Worm (Caenorhabditis elegans) whole organism, L1 larva: ENCODE measurements around the gene rod-1.

Experiments used
- C16A3.4 ChIP-seq: fragments of 150-350 bp; optimal IDR thresholded peaks from 2 replicates; lab custom pipeline; 2014; ENCODE audit warnings: missing biosample characterization, missing genetic modification characterization
- Y116A8C.19 ChIP-seq: sonication (generic microtip); optimal IDR thresholded peaks from 2 replicates; lab custom pipeline; 2016; ENCODE audit warnings: missing compliant biosample characterization, missing genetic modification characterization, borderline replicate concordance
- aha-1 ChIP-seq: fragments of 150-350 bp; optimal IDR thresholded peaks from 2 replicates; lab custom pipeline; 2014; ENCODE audit warnings: missing biosample characterization, missing genetic modification characterization
- alr-1 ChIP-seq: fragments of 200-800 bp; sonication (Bioruptor generic); optimal IDR thresholded peaks from 2 replicates; lab custom pipeline; 2018; ENCODE audit warnings: borderline replicate concordance, mild to moderate bottlenecking, missing genetic modification characterization, missing compliant biosample characterization
- aly-2 ChIP-seq: fragments of 150-350 bp; optimal IDR thresholded peaks from 2 replicates; lab custom pipeline; 2014; ENCODE audit warnings: missing biosample characterization, missing genetic modification characterization
- ama-1 ChIP-seq: fragments of 150-350 bp; optimal IDR thresholded peaks from 2 replicates; lab custom pipeline; 2014
- blmp-1 ChIP-seq: fragments of 150-350 bp; optimal IDR thresholded peaks from 2 replicates; lab custom pipeline; 2014; ENCODE audit warnings: missing biosample characterization, missing genetic modification characterization
- ceh-63 ChIP-seq: fragments of 200-800 bp; sonication (Bioruptor generic); optimal IDR thresholded peaks from 2 replicates; lab custom pipeline; 2018; ENCODE audit warnings: mild to moderate bottlenecking, missing genetic modification characterization, missing compliant biosample characterization
- ceh-88 ChIP-seq: fragments of 200-800 bp; sonication (Bioruptor generic); IDR thresholded peaks from 2 replicates; pipeline ENCODE4 v1.3.6; 2022; ENCODE audit warnings: missing genetic modification characterization, missing compliant biosample characterization
- ceh-90 ChIP-seq: sonication (generic microtip); optimal IDR thresholded peaks from 2 replicates; lab custom pipeline; 2016; ENCODE audit warnings: missing genetic modification characterization, missing compliant biosample characterization
- ces-1 ChIP-seq: fragments of 150-350 bp; optimal IDR thresholded peaks from 2 replicates; lab custom pipeline; 2014; ENCODE audit warnings: missing biosample characterization, missing genetic modification reagents, missing genetic modification characterization
- dpl-1 ChIP-seq, 3 experiments: fragments of 150-350 bp in 2 of 3; sonication (generic microtip) in 1 of 3; optimal IDR thresholded peaks; 2 replicates each; lab custom pipeline; 2014 to 2017; ENCODE audit warnings: missing biosample characterization in 3 of 3, missing genetic modification characterization in 3 of 3, missing genetic modification reagents in 3 of 3
- egl-13 ChIP-seq: sonication (generic microtip); optimal IDR thresholded peaks from 2 replicates; lab custom pipeline; 2016; ENCODE audit warnings: missing genotype, missing genetic modification reagents, missing genetic modification characterization, missing compliant biosample characterization
- egl-27 ChIP-seq, 2 experiments: fragments of 150-350 bp in 1 of 2; sonication (generic microtip); optimal IDR thresholded peaks; 3 replicates each; lab custom pipeline; 2017 to 2018; ENCODE audit warnings: missing biosample characterization in 2 of 2, missing genetic modification characterization in 2 of 2, missing genetic modification reagents in 2 of 2
- elt-2 ChIP-seq: sonication (generic microtip); optimal IDR thresholded peaks from 2 replicates; lab custom pipeline; 2016; ENCODE audit warnings: missing genetic modification characterization, mild to moderate bottlenecking, inconsistent platforms, missing compliant biosample characterization, missing genetic modification reagents
- elt-3 ChIP-seq, 6 experiments: fragments of 150-350 bp in 1 of 6; sonication (generic microtip); optimal IDR thresholded peaks; 2 replicates each; lab custom pipeline; 2017 to 2018; ENCODE audit warnings: missing biosample characterization in 6 of 6, missing genetic modification characterization in 6 of 6, inconsistent platforms in 1 of 6
- fkh-10 ChIP-seq: sonication (generic microtip); optimal IDR thresholded peaks from 2 replicates; lab custom pipeline; 2017; ENCODE audit warnings: missing biosample characterization, missing genetic modification reagents, missing genetic modification characterization
- fos-1 ChIP-seq: fragments of 150-350 bp; optimal IDR thresholded peaks from 2 replicates; lab custom pipeline; 2014; ENCODE audit warnings: missing biosample characterization, missing genetic modification characterization
- hlh-4 ChIP-seq: sonication (generic microtip); optimal IDR thresholded peaks from 2 replicates; lab custom pipeline; 2016; ENCODE audit warnings: mild to moderate bottlenecking, missing genetic modification characterization, missing compliant biosample characterization
- hpl-2 ChIP-seq: fragments of 150-350 bp; optimal IDR thresholded peaks from 2 replicates; lab custom pipeline; 2014; ENCODE audit warnings: missing biosample characterization, missing genetic modification reagents, missing genetic modification characterization
- irx-1 ChIP-seq: sonication (generic microtip); optimal IDR thresholded peaks from 2 replicates; lab custom pipeline; 2016; ENCODE audit warnings: missing genetic modification characterization, missing compliant biosample characterization
- jun-1 ChIP-seq: fragments of 150-350 bp; optimal IDR thresholded peaks from 2 replicates; lab custom pipeline; 2014; ENCODE audit warnings: missing biosample characterization, missing genetic modification reagents, missing genetic modification characterization
- lin-13 ChIP-seq: fragments of 150-350 bp; optimal IDR thresholded peaks from 2 replicates; lab custom pipeline; 2014; ENCODE audit warnings: missing biosample characterization, missing genetic modification reagents, missing genetic modification characterization
- lin-35 ChIP-seq, 2 experiments: fragments of 150-350 bp; optimal IDR thresholded peaks; 2 replicates each; lab custom pipeline; 2014; ENCODE audit warnings: missing biosample characterization in 2 of 2, missing genetic modification characterization in 2 of 2, missing genetic modification reagents in 2 of 2
- lin-39 ChIP-seq: fragments of 150-350 bp; optimal IDR thresholded peaks from 2 replicates; lab custom pipeline; 2014; ENCODE audit warnings: missing biosample characterization, missing genetic modification reagents, missing genetic modification characterization
- lsy-2 ChIP-seq, 2 experiments: fragments of 150-350 bp; optimal IDR thresholded peaks; 2 replicates each; lab custom pipeline; 2014; ENCODE audit warnings: missing biosample characterization in 2 of 2, missing genetic modification characterization in 2 of 2
- mdl-1 ChIP-seq, 2 experiments: fragments of 150-350 bp; optimal IDR thresholded peaks; 2 replicates each; lab custom pipeline; 2014 to 2017; ENCODE audit warnings: missing biosample characterization in 2 of 2, missing genetic modification characterization in 2 of 2, inconsistent platforms in 1 of 2
- mep-1 ChIP-seq: fragments of 150-350 bp; optimal IDR thresholded peaks from 2 replicates; lab custom pipeline; 2014; ENCODE audit warnings: missing biosample characterization, missing genetic modification characterization
- nhr-12 ChIP-seq: sonication (generic microtip); optimal IDR thresholded peaks from 2 replicates; lab custom pipeline; 2017; ENCODE audit warnings: missing biosample characterization, missing genetic modification characterization
- nhr-20 ChIP-seq: sonication (generic microtip); optimal IDR thresholded peaks from 2 replicates; lab custom pipeline; 2016; ENCODE audit warnings: mild to moderate bottlenecking, missing genetic modification characterization, missing compliant biosample characterization
- nhr-47 ChIP-seq: sonication (generic microtip); optimal IDR thresholded peaks from 2 replicates; lab custom pipeline; 2016; ENCODE audit warnings: mild to moderate bottlenecking, missing genetic modification characterization, moderate library complexity, missing compliant biosample characterization
- nhr-71 ChIP-seq: sonication (generic microtip); optimal IDR thresholded peaks from 2 replicates; lab custom pipeline; 2016; ENCODE audit warnings: mild to moderate bottlenecking, missing genetic modification characterization, moderate library complexity, missing compliant biosample characterization
- nhr-76 ChIP-seq: sonication (generic microtip); optimal IDR thresholded peaks from 2 replicates; lab custom pipeline; 2017; ENCODE audit warnings: missing biosample characterization, missing genetic modification characterization
- nhr-84 ChIP-seq: sonication (generic microtip); optimal IDR thresholded peaks from 2 replicates; lab custom pipeline; 2017; ENCODE audit warnings: missing biosample characterization, missing genetic modification characterization
- nhr-85 ChIP-seq: sonication (generic microtip); peaks from one replicate; lab custom pipeline; 2016; ENCODE audit warnings: missing genetic modification characterization, inconsistent platforms, missing compliant biosample characterization
- nhr-90 ChIP-seq: sonication (generic microtip); optimal IDR thresholded peaks from 2 replicates; lab custom pipeline; 2016; ENCODE audit warnings: mild to moderate bottlenecking, missing genetic modification characterization, missing compliant biosample characterization; ENCODE audit not compliant: poor library complexity
- pag-3 ChIP-seq: sonication (generic microtip); optimal IDR thresholded peaks from 2 replicates; lab custom pipeline; 2017; ENCODE audit warnings: missing genetic modification characterization, mild to moderate bottlenecking, missing compliant biosample characterization, antibody characterized with exemption, borderline replicate concordance; ENCODE audit not compliant: insufficient read depth
- pax-3 ChIP-seq: fragments of 200-800 bp; sonication (Bioruptor generic); optimal IDR thresholded peaks from 2 replicates; lab custom pipeline; 2018; ENCODE audit warnings: mild to moderate bottlenecking, missing genetic modification characterization, moderate library complexity, missing compliant biosample characterization
- pqm-1 ChIP-seq: sonication (generic microtip); optimal IDR thresholded peaks from 3 replicates; lab custom pipeline; 2017; ENCODE audit warnings: missing biosample characterization, missing genetic modification characterization
- rnt-1 ChIP-seq: sonication (generic microtip); optimal IDR thresholded peaks from 2 replicates; lab custom pipeline; 2016; ENCODE audit warnings: mild to moderate bottlenecking, missing genetic modification characterization, moderate library complexity, missing compliant biosample characterization
- skn-1 ChIP-seq: fragments of 150-350 bp; optimal IDR thresholded peaks from 2 replicates; lab custom pipeline; 2014; ENCODE audit warnings: missing biosample characterization, missing genetic modification characterization
- snpc-4 ChIP-seq: fragments of 150-350 bp; optimal IDR thresholded peaks from 2 replicates; lab custom pipeline; 2014; ENCODE audit warnings: missing biosample characterization, missing genetic modification characterization
- sox-4 ChIP-seq: sonication (generic microtip); optimal IDR thresholded peaks from 2 replicates; lab custom pipeline; 2016; ENCODE audit warnings: missing genetic modification characterization, missing compliant biosample characterization
- sptf-1 ChIP-seq: fragments of 150-350 bp; optimal IDR thresholded peaks from 2 replicates; lab custom pipeline; 2014; ENCODE audit warnings: missing biosample characterization, missing genetic modification characterization
- tbx-2 ChIP-seq: sonication (generic microtip); optimal IDR thresholded peaks from 2 replicates; lab custom pipeline; 2016; ENCODE audit warnings: missing genetic modification characterization, missing compliant biosample characterization
- tlp-1 ChIP-seq: fragments of 150-350 bp; optimal IDR thresholded peaks from 2 replicates; lab custom pipeline; 2014; ENCODE audit warnings: missing biosample characterization, missing genetic modification characterization
- unc-30 ChIP-seq: sonication (generic microtip); optimal IDR thresholded peaks from 2 replicates; lab custom pipeline; 2017; ENCODE audit warnings: missing biosample characterization, missing genetic modification characterization
- unc-98 ChIP-seq: fragments of 200-800 bp; sonication (Bioruptor generic); IDR thresholded peaks from 2 replicates; pipeline ENCODE4 v1.3.6; 2022; ENCODE audit warnings: missing genetic modification characterization, missing compliant biosample characterization
- zip-4 ChIP-seq: fragments of 200-800 bp; sonication (Bioruptor generic); optimal IDR thresholded peaks from 2 replicates; lab custom pipeline; 2018; ENCODE audit warnings: mild to moderate bottlenecking, missing genetic modification characterization, moderate library complexity, missing compliant biosample characterization
- ztf-4 ChIP-seq: fragments of 150-350 bp; optimal IDR thresholded peaks from 2 replicates; lab custom pipeline; 2014; ENCODE audit warnings: missing biosample characterization, missing genetic modification characterization

The rod-1 gene

ce11 chrIV:7507305-7507704, 29.1 kb downstream of the rod-1 start (continued):
- no peak for TF ChIP-seq ces-1 (GFP tag; lab: Kevin White, UChicago)
- peak; percentile 9 for TF ChIP-seq lin-39
- TF ChIP-seq C16A3.4 (tag; lab: Kevin White, UChicago): peak; percentile 34
- no peak for TF ChIP-seq Y116A8C.19 (tag; lab: Kevin White, UChicago)
- TF ChIP-seq dpl-1 (GFP tag; optimal IDR thresholded peaks at IDR 0.05; lab: Kevin White, UChicago): peak in 2 of 3 experiments; percentile 51 to 66
- TF ChIP-seq ceh-90 (tag; lab: Kevin White, UChicago): no peak
- TF ChIP-seq mep-1 (tag; lab: Kevin White, UChicago): peak; percentile 53
- TF ChIP-seq ama-1 (lab: Kevin White, UChicago): peak; percentile 79

- TF ChIP-seq elt-2 (peak; percentile 73), ceh-88 (GFP tag; lab: Robert Waterston, UW) (peak; percentile 49; the same call in 1 of the 2 replicates), sox-4 (tag; lab: Kevin White, UChicago) (no peak), elt-3 (tag; optimal IDR thresholded peaks at IDR 0.05; lab: Kevin White, UChicago) (peak in 4 of 6 experiments; percentile 30 to 78 (median 46)), alr-1 (tag; lab: Kevin White, UChicago) (no peak), nhr-76 (tag; lab: Kevin White, UChicago) (no peak), blmp-1 (peak; percentile 79), nhr-47 (peak; percentile 83), aly-2 (tag; lab: Kevin White, UChicago) (no peak), C16A3.4 (tag; lab: Kevin White, UChicago) (peak; percentile 90), jun-1 (tag; lab: Kevin White, UChicago) (peak; percentile 58), mdl-1 (tag; optimal IDR thresholded peaks at IDR 0.05; lab: Kevin White, UChicago) (peak in 1 of 2 experiments; percentile 89), nhr-84 (tag; lab: Kevin White, UChicago) (no peak), lin-35 (GFP tag; optimal IDR thresholded peaks at IDR 0.05; lab: Kevin White, UChicago) (peak; percentile 94 to 97), unc-98 (GFP tag; lab: Robert Waterston, UW) (no peak), ceh-63 (GFP tag; lab: Kevin White, UChicago) (no peak), nhr-85 (tag; lab: Kevin White, UChicago) (peak; percentile 83), lin-13 (GFP tag; lab: Kevin White, UChicago) (peak; percentile 82), nhr-90 (tag; lab: Kevin White, UChicago) (peak; percentile 80), zip-4 (no peak), tbx-2 (tag; lab: Kevin White, UChicago) (peak; percentile 86), lin-39 (no peak), ztf-4 (tag; lab: Kevin White, UChicago) (peak; percentile 55), hpl-2 (GFP tag; lab: Kevin White, UChicago) (no peak), unc-30 (tag; lab: Kevin White, UChicago) (no peak), skn-1 (tag; lab: Kevin White, UChicago) (peak; percentile 63), nhr-71 (peak; percentile 95), rnt-1 (tag; lab: Kevin White, UChicago) (peak; percentile 79), fos-1 (tag; lab: Kevin White, UChicago) (peak; percentile 63), lsy-2 (tag; optimal IDR thresholded peaks at IDR 0.05; lab: Kevin White, UChicago) (peak; percentile 77 to 90), aha-1 (no peak), hlh-4 (tag; lab: Kevin White, UChicago) (no peak), irx-1 (tag; lab: Kevin White, UChicago) (no peak), tlp-1 (tag; lab: Kevin White, UChicago) (no peak), nhr-20 (peak; percentile 92), pax-3 (tag; lab: Kevin White, UChicago) (peak; percentile 47), pag-3 (tag; lab: Kevin White, UChicago) (no peak), nhr-12 (tag; lab: Kevin White, UChicago) (no peak), sptf-1 (tag; lab: Kevin White, UChicago) (no peak), pqm-1 (peak; percentile 67), snpc-4 (tag; lab: Kevin White, UChicago) (peak; percentile 11), egl-27 (tag; optimal IDR thresholded peaks at IDR 0.05; lab: Kevin White, UChicago) (peak in 1 of 2 experiments; percentile 33), egl-13 (tag; lab: Kevin White, UChicago) (peak; percentile 17), fkh-10 (peak; percentile 28)
These were observed 29.7 kb downstream of the rod-1 start, which contains the start of the genes vdac-1 and R05G6.5 for ce11 chrIV:7507841-7508509. vdac-1 (minus strand) TSS chrIV:7507891. R05G6.5 (plus strand) TSS chrIV:7508367.
